2 fruit fly cellular contexts compared by ENCODE assay signal in genomic region chr2L:9210864-9211701, dm6.
TF ChIP-seq lines count a peak whose summit lies in the region.

No protein-coding gene starts in this region.

TF ChIP-seq in whole organism, embryonic, 481 proteins besides CTCF, POLR2A, EP300 and RAD21 (continued from another document and continues in another):
- peak; percentile 6 for TF ChIP-seq chn (GFP tag; optimal IDR thresholded peaks at IDR 0.05; lab: Kevin White, UChicago)
- peak in 1 of 2 experiments; percentile 25 for TF ChIP-seq Hr78 (GFP tag; optimal IDR thresholded peaks at IDR 0.05; lab: Kevin White, UChicago)
- TF ChIP-seq CG8359 (GFP tag; optimal IDR thresholded peaks at IDR 0.05; lab: Kevin White, UChicago; ENCODE audit: borderline replicate concordance), result no peak
- TF ChIP-seq CG8290 (GFP tag; optimal IDR thresholded peaks at IDR 0.05; lab: Kevin White, UChicago), result no peak
- TF ChIP-seq CG8290 (tag; optimal IDR thresholded peaks at IDR 0.05; lab: Kevin White, UChicago), result no peak
- TF ChIP-seq row (GFP tag; IDR thresholded peaks at IDR 0.05; lab: Robert Waterston, UW), result peak; percentile 70
- TF ChIP-seq caup (GFP tag; optimal IDR thresholded peaks at IDR 0.05; lab: Kevin White, UChicago; ENCODE audit: severe bottlenecking), result peak; percentile 1
- TF ChIP-seq amos (GFP tag; IDR thresholded peaks at IDR 0.05; lab: Robert Waterston, UW; ENCODE audit: partially characterized antibody), result no peak
- TF ChIP-seq CG15269 (tag; optimal IDR thresholded peaks at IDR 0.05; lab: Kevin White, UChicago), result peak; percentile 77
- no peak for TF ChIP-seq crol (GFP tag; IDR thresholded peaks at IDR 0.05; lab: Robert Waterston, UW)
- peak; percentile 29 for TF ChIP-seq CG12942 (GFP tag; optimal IDR thresholded peaks at IDR 0.05; lab: Kevin White, UChicago)
- TF ChIP-seq bigmax (GFP tag; optimal IDR thresholded peaks at IDR 0.05; lab: Kevin White, UChicago), result no peak
- TF ChIP-seq CG18476 (GFP tag; optimal IDR thresholded peaks at IDR 0.05; lab: Kevin White, UChicago), result peak; percentile 50
- TF ChIP-seq ham (GFP tag; IDR thresholded peaks at IDR 0.05; lab: Robert Waterston, UW), result no peak
- TF ChIP-seq NfI (GFP tag; optimal IDR thresholded peaks at IDR 0.05; lab: Kevin White, UChicago), result peak; percentile 13
- peak; percentile 59 for TF ChIP-seq BtbVII (GFP tag; optimal IDR thresholded peaks at IDR 0.05; lab: Kevin White, UChicago)
- peak; percentile 8 for TF ChIP-seq fd64A (GFP tag; optimal IDR thresholded peaks at IDR 0.05; lab: Kevin White, UChicago)
- TF ChIP-seq pb (GFP tag; optimal IDR thresholded peaks at IDR 0.05; lab: Kevin White, UChicago), result no peak
- no peak for TF ChIP-seq CrebB (tag; optimal IDR thresholded peaks at IDR 0.05; lab: Kevin White, UChicago)
- peak; percentile 62 for TF ChIP-seq CG18619 (GFP tag; optimal IDR thresholded peaks at IDR 0.05; lab: Kevin White, UChicago)
- no peak for TF ChIP-seq Atf3 (GFP tag; optimal IDR thresholded peaks at IDR 0.05; lab: Kevin White, UChicago)
- peak; percentile 57 for TF ChIP-seq ttk (GFP tag; IDR thresholded peaks at IDR 0.05; lab: Robert Waterston, UW)
- peak; percentile 75 for TF ChIP-seq Fer1 (GFP tag; optimal IDR thresholded peaks at IDR 0.05; lab: Kevin White, UChicago)
- TF ChIP-seq Mes4 (GFP tag; optimal IDR thresholded peaks at IDR 0.05; lab: Kevin White, UChicago), result no peak
- TF ChIP-seq Nf-YB (GFP tag; optimal IDR thresholded peaks at IDR 0.05; lab: Kevin White, UChicago), result peak; percentile 46
- TF ChIP-seq hkb (optimal IDR thresholded peaks at IDR 0.05; lab: Kevin White, UChicago), result no peak
- TF ChIP-seq hkb (GFP tag; IDR thresholded peaks at IDR 0.05; lab: Robert Waterston, UW), result peak; percentile 48; the same call in 1 of the 2 replicates
- no peak for TF ChIP-seq CG15073 (GFP tag; optimal IDR thresholded peaks at IDR 0.05; lab: Kevin White, UChicago)
- TF ChIP-seq Dip3 (GFP tag; optimal IDR thresholded peaks at IDR 0.05; lab: Kevin White, UChicago), result no peak
- TF ChIP-seq NC2β (GFP tag; optimal IDR thresholded peaks at IDR 0.05; lab: Kevin White, UChicago), result no peak
- TF ChIP-seq pan (optimal IDR thresholded peaks at IDR 0.05; lab: Kevin White, UChicago), result no peak
- peak in 1 of 2 experiments; percentile 67 for TF ChIP-seq pan (GFP tag; optimal IDR thresholded peaks at IDR 0.05 in 1 of 2, IDR thresholded peaks at IDR 0.05 in 1 of 2)
- TF ChIP-seq ranshi (GFP tag; IDR thresholded peaks at IDR 0.05; lab: Robert Waterston, UW), result no peak
- no peak for TF ChIP-seq CG1792 (GFP tag; optimal IDR thresholded peaks at IDR 0.05; lab: Kevin White, UChicago)
- no peak for TF ChIP-seq kay (GFP tag; optimal IDR thresholded peaks at IDR 0.05; lab: Kevin White, UChicago)
- no peak; the same call in 1 of the 2 replicates for TF ChIP-seq CG17328 (GFP tag; IDR thresholded peaks at IDR 0.05; lab: Robert Waterston, UW)
- no peak for TF ChIP-seq Dip2 (GFP tag; IDR thresholded peaks at IDR 0.05; lab: Robert Waterston, UW)
- no peak for TF ChIP-seq CG8089 (GFP tag; optimal IDR thresholded peaks at IDR 0.05; lab: Kevin White, UChicago)
- TF ChIP-seq sens (GFP tag; lab: Kevin White, UChicago), result peak; percentile 67
- TF ChIP-seq wek (GFP tag; optimal IDR thresholded peaks at IDR 0.05; lab: Kevin White, UChicago), result no peak
- TF ChIP-seq h (optimal IDR thresholded peaks at IDR 0.05; lab: Kevin White, UChicago), result no peak
- peak; percentile 58 for TF ChIP-seq ssp (GFP tag; IDR thresholded peaks at IDR 0.05; lab: Robert Waterston, UW)
- TF ChIP-seq CG10366 (GFP tag; IDR thresholded peaks at IDR 0.05; lab: Robert Waterston, UW), result no peak
- TF ChIP-seq Blimp-1 (GFP tag; optimal IDR thresholded peaks at IDR 0.05; lab: Kevin White, UChicago), result peak; percentile 72
- no peak for TF ChIP-seq CkIIα-i1 (GFP tag; IDR thresholded peaks at IDR 0.05; lab: Robert Waterston, UW)
- no peak for TF ChIP-seq CG12744 (GFP tag; optimal IDR thresholded peaks at IDR 0.05; lab: Kevin White, UChicago)
- TF ChIP-seq CG15479 (GFP tag; optimal IDR thresholded peaks at IDR 0.05; lab: Kevin White, UChicago), result no peak
- TF ChIP-seq peb (GFP tag; IDR thresholded peaks at IDR 0.05; lab: Robert Waterston, UW), result no peak
- peak; percentile 58 for TF ChIP-seq Ssrp (tag; optimal IDR thresholded peaks at IDR 0.05; lab: Kevin White, UChicago)
- TF ChIP-seq CG3163 (GFP tag; optimal IDR thresholded peaks at IDR 0.05; lab: Kevin White, UChicago), result no peak
- no peak for TF ChIP-seq CG18764 (GFP tag; optimal IDR thresholded peaks at IDR 0.05; lab: Kevin White, UChicago)
- no peak for TF ChIP-seq ERR (GFP tag; optimal IDR thresholded peaks at IDR 0.05; lab: Kevin White, UChicago)
- peak; percentile 66 for TF ChIP-seq CG10147 (GFP tag; optimal IDR thresholded peaks at IDR 0.05; lab: Kevin White, UChicago)
- peak; percentile 52 for TF ChIP-seq HHEX (GFP tag; optimal IDR thresholded peaks at IDR 0.05; lab: Kevin White, UChicago)
- TF ChIP-seq hbn (GFP tag; IDR thresholded peaks at IDR 0.05; lab: Robert Waterston, UW; ENCODE audit: partially characterized antibody), result no peak
- TF ChIP-seq ro (GFP tag; IDR thresholded peaks at IDR 0.05; lab: Robert Waterston, UW), result no peak
- peak; percentile 52 for TF ChIP-seq CG2875 (GFP tag; optimal IDR thresholded peaks at IDR 0.05; lab: Kevin White, UChicago)
- no peak for TF ChIP-seq C15 (GFP tag; IDR thresholded peaks at IDR 0.05; lab: Robert Waterston, UW)
- TF ChIP-seq slou (GFP tag; optimal IDR thresholded peaks at IDR 0.05; lab: Kevin White, UChicago), result no peak
- peak; percentile 45 for TF ChIP-seq Chrac-16 (GFP tag; optimal IDR thresholded peaks at IDR 0.05; lab: Kevin White, UChicago)
- TF ChIP-seq Meics (GFP tag; optimal IDR thresholded peaks at IDR 0.05; lab: Kevin White, UChicago), result peak; percentile 68
- peak; percentile 23 for TF ChIP-seq trh (GFP tag; optimal IDR thresholded peaks at IDR 0.05; lab: Kevin White, UChicago)
- no peak for TF ChIP-seq Nf-YA (GFP tag; IDR thresholded peaks at IDR 0.05; lab: Robert Waterston, UW)
- no peak for TF ChIP-seq CG7987 (GFP tag; optimal IDR thresholded peaks at IDR 0.05; lab: Kevin White, UChicago)
- peak; percentile 40 for TF ChIP-seq Dek (tag; optimal IDR thresholded peaks at IDR 0.05; lab: Kevin White, UChicago)
- TF ChIP-seq lab (GFP tag; optimal IDR thresholded peaks at IDR 0.05; lab: Kevin White, UChicago), result peak; percentile 82
- no peak for TF ChIP-seq ac (GFP tag; optimal IDR thresholded peaks at IDR 0.05; lab: Kevin White, UChicago)
- TF ChIP-seq NC2α (GFP tag; optimal IDR thresholded peaks at IDR 0.05; lab: Kevin White, UChicago), result no peak

TF ChIP-seq in whole organism, prepupa, 60 proteins besides CTCF, POLR2A, EP300 and RAD21 (continued from another document):
- TF ChIP-seq CG6276 (GFP tag; optimal IDR thresholded peaks at IDR 0.05; lab: Kevin White, UChicago) (peak; percentile 85), esn (GFP tag; optimal IDR thresholded peaks at IDR 0.05; lab: Kevin White, UChicago) (peak; percentile 98), CG32006 (GFP tag; optimal IDR thresholded peaks at IDR 0.05; lab: Kevin White, UChicago) (peak; percentile 83), CG6792 (GFP tag; optimal IDR thresholded peaks at IDR 0.05; lab: Kevin White, UChicago) (peak; percentile 92), CG15336 (GFP tag; IDR thresholded peaks at IDR 0.05; lab: Robert Waterston, UW) (peak; percentile 86), Eip75B (GFP tag; optimal IDR thresholded peaks at IDR 0.05; lab: Kevin White, UChicago) (peak; percentile 77), CG6808 (GFP tag; optimal IDR thresholded peaks at IDR 0.05; lab: Kevin White, UChicago) (peak; percentile 88), Met (GFP tag; optimal IDR thresholded peaks at IDR 0.05; lab: Kevin White, UChicago) (peak; percentile 98), CG6854 (GFP tag; optimal IDR thresholded peaks at IDR 0.05; lab: Kevin White, UChicago) (peak; percentile 94)
